Worm (Caenorhabditis elegans) whole organism, young adult: ENCODE results near the gene npp-5.

Experiments used
- B0035.1 ChIP-seq: sonication (generic microtip); optimal IDR thresholded peaks from 2 replicates; lab custom pipeline; 2016; ENCODE audit warnings: missing genetic modification characterization, mild to moderate bottlenecking, missing compliant biosample characterization, missing genotype, missing genetic modification reagents
- C06A6.2 ChIP-seq: fragments of 200-800 bp; sonication (Bioruptor generic); conservative IDR thresholded peaks from 2 replicates; pipeline ENCODE4 v1.3.6; 2022; ENCODE audit warnings: missing genetic modification characterization, missing compliant biosample characterization
- C17E4.6 ChIP-seq: fragments of 200-800 bp; sonication (Bioruptor generic); IDR thresholded peaks from 2 replicates; pipeline ENCODE4 v1.3.6; 2022; ENCODE audit warnings: missing genetic modification reagents, missing genetic modification characterization, missing compliant biosample characterization
- F22D6.2 ChIP-seq: sonication (generic microtip); optimal IDR thresholded peaks from 2 replicates; lab custom pipeline; 2016; ENCODE audit warnings: mild to moderate bottlenecking, missing genetic modification characterization, missing compliant biosample characterization
- F49E8.2 ChIP-seq: sonication (generic microtip); optimal IDR thresholded peaks from 3 replicates; lab custom pipeline; 2017; ENCODE audit warnings: missing genetic modification characterization, mild to moderate bottlenecking, missing compliant biosample characterization, antibody characterized with exemption, moderate library complexity; ENCODE audit not compliant: insufficient read depth
- K11D2.4 ChIP-seq: fragments of 200-800 bp; sonication (Bioruptor generic); IDR thresholded peaks from 2 replicates; pipeline ENCODE4 v1.3.6; 2022; ENCODE audit warnings: missing genetic modification reagents, missing genetic modification characterization, missing compliant biosample characterization
- T26A5.8 ChIP-seq: sonication (generic microtip); optimal IDR thresholded peaks from 2 replicates; lab custom pipeline; 2016; ENCODE audit warnings: missing genetic modification characterization, missing compliant biosample characterization
- Y53F4B.3 ChIP-seq: fragments of 200-800 bp; sonication (Bioruptor generic); IDR thresholded peaks from 2 replicates; pipeline ENCODE4 v1.3.6; 2022; ENCODE audit warnings: missing genetic modification reagents, missing genetic modification characterization, missing compliant biosample characterization
- Y53G8AR.9 ChIP-seq: fragments of 200-800 bp; sonication (Bioruptor generic); conservative IDR thresholded peaks from 2 replicates; pipeline ENCODE4 v1.3.6; 2022; ENCODE audit warnings: missing genetic modification reagents, missing genetic modification characterization, missing compliant biosample characterization
- Y79H2A.3 ChIP-seq: fragments of 200-800 bp; sonication (Bioruptor generic); conservative IDR thresholded peaks from 2 replicates; pipeline ENCODE4 v1.3.6; 2022; ENCODE audit warnings: missing genetic modification reagents, missing genetic modification characterization, missing compliant biosample characterization
- atf-7 ChIP-seq: sonication (generic microtip); optimal IDR thresholded peaks from 2 replicates; lab custom pipeline; 2017; ENCODE audit warnings: mild to moderate bottlenecking, missing genetic modification characterization, missing compliant biosample characterization
- athp-1 ChIP-seq: sonication (generic microtip); optimal IDR thresholded peaks from 2 replicates; lab custom pipeline; 2017; ENCODE audit warnings: mild to moderate bottlenecking, missing genetic modification characterization, missing compliant biosample characterization
- attf-5 ChIP-seq: fragments of 200-800 bp; sonication (Bioruptor generic); optimal IDR thresholded peaks from 2 replicates; lab custom pipeline; 2018; ENCODE audit warnings: mild to moderate bottlenecking, missing genetic modification characterization, missing compliant biosample characterization
- ceh-58 ChIP-seq: fragments of 200-800 bp; sonication (Bioruptor generic); IDR thresholded peaks from 2 replicates; pipeline ENCODE4 v1.3.6; 2022; ENCODE audit warnings: missing genetic modification characterization, missing compliant biosample characterization
- ceh-91 ChIP-seq: fragments of 200-800 bp; sonication (Bioruptor generic); IDR thresholded peaks from 2 replicates; pipeline ENCODE4 v1.3.6; 2022; ENCODE audit warnings: missing genetic modification reagents, missing genetic modification characterization, missing compliant biosample characterization
- chd-7 ChIP-seq: sonication (generic microtip); optimal IDR thresholded peaks from 2 replicates; lab custom pipeline; 2016; ENCODE audit warnings: mild to moderate bottlenecking, missing genetic modification characterization, moderate library complexity, missing compliant biosample characterization
- dox-1 ChIP-seq: fragments of 200-800 bp; sonication (Bioruptor generic); IDR thresholded peaks from 2 replicates; pipeline ENCODE4 v1.3.6; 2022; ENCODE audit warnings: missing genetic modification reagents, missing genetic modification characterization, missing compliant biosample characterization
- dpl-1 ChIP-seq: fragments of 150-350 bp; optimal IDR thresholded peaks from 2 replicates; lab custom pipeline; 2014; ENCODE audit warnings: missing biosample characterization, missing genetic modification reagents, missing genetic modification characterization
- egl-18 ChIP-seq: fragments of 200-800 bp; sonication (Bioruptor generic); IDR thresholded peaks from 2 replicates; pipeline ENCODE4 v1.3.6; 2022; ENCODE audit warnings: missing genetic modification reagents, missing genetic modification characterization, missing compliant biosample characterization
- ets-4 ChIP-seq: fragments of 200-800 bp; sonication (Bioruptor generic); optimal IDR thresholded peaks from 2 replicates; lab custom pipeline; 2018; ENCODE audit warnings: mild to moderate bottlenecking, missing genetic modification characterization, missing compliant biosample characterization
- fkh-3 ChIP-seq: sonication (generic microtip); optimal IDR thresholded peaks from 2 replicates; lab custom pipeline; 2016; ENCODE audit warnings: mild to moderate bottlenecking, missing genetic modification characterization, missing compliant biosample characterization
- him-1 ChIP-seq: sonication (generic microtip); optimal IDR thresholded peaks from 2 replicates; lab custom pipeline; 2016; ENCODE audit warnings: missing genotype, missing genetic modification reagents, missing genetic modification characterization, missing compliant biosample characterization
- hlh-26 ChIP-seq: fragments of 200-800 bp; sonication (Bioruptor generic); conservative IDR thresholded peaks from 2 replicates; pipeline ENCODE4 v1.3.6; 2022; ENCODE audit warnings: missing genetic modification reagents, missing genetic modification characterization, missing compliant biosample characterization
- hrde-1 ChIP-seq: sonication (generic microtip); optimal IDR thresholded peaks from 2 replicates; lab custom pipeline; 2016; ENCODE audit warnings: missing genetic modification characterization, mild to moderate bottlenecking, missing compliant biosample characterization, moderate library complexity, missing genotype, missing genetic modification reagents, borderline replicate concordance
- lag-1 ChIP-seq: fragments of 200-800 bp; sonication (Bioruptor generic); IDR thresholded peaks from 2 replicates; pipeline ENCODE4 v1.3.6; 2022; ENCODE audit warnings: missing genetic modification reagents, missing genetic modification characterization, missing compliant biosample characterization
- let-607 ChIP-seq, 2 experiments: fragments of 200-800 bp in 1 of 2; sonication (Bioruptor generic) in 1 of 2; sonication (generic microtip) in 1 of 2; optimal IDR thresholded peaks; 2 replicates each; lab custom pipeline; 2016 to 2018; ENCODE audit warnings: mild to moderate bottlenecking in 2 of 2, missing compliant biosample characterization in 2 of 2, missing genetic modification characterization in 2 of 2, moderate library complexity in 2 of 2, missing genotype in 1 of 2
- lin-26 ChIP-seq: fragments of 200-800 bp; sonication (Bioruptor generic); IDR thresholded peaks from 2 replicates; pipeline ENCODE4 v1.3.6; 2022; ENCODE audit warnings: missing genetic modification reagents, missing genetic modification characterization, missing compliant biosample characterization
- lin-40 ChIP-seq: sonication (generic microtip); optimal IDR thresholded peaks from 2 replicates; lab custom pipeline; 2016; ENCODE audit warnings: missing genetic modification characterization, mild to moderate bottlenecking, missing compliant biosample characterization, missing genotype, missing genetic modification reagents
- lsl-1 ChIP-seq: fragments of 200-800 bp; sonication (Bioruptor generic); optimal IDR thresholded peaks from 2 replicates; lab custom pipeline; 2018; ENCODE audit warnings: mild to moderate bottlenecking, missing genetic modification characterization, moderate library complexity, missing compliant biosample characterization
- madf-3 ChIP-seq: fragments of 200-800 bp; sonication (Bioruptor generic); IDR thresholded peaks from 2 replicates; pipeline ENCODE4 v1.3.6; 2022; ENCODE audit warnings: missing genetic modification reagents, missing genetic modification characterization, missing compliant biosample characterization
- madf-8 ChIP-seq: fragments of 200-800 bp; sonication (Bioruptor generic); conservative IDR thresholded peaks from 2 replicates; pipeline ENCODE4 v1.3.6; 2022; ENCODE audit warnings: missing genetic modification reagents, missing genetic modification characterization, missing compliant biosample characterization
- mcd-1 ChIP-seq: fragments of 200-800 bp; sonication (Bioruptor generic); IDR thresholded peaks from 2 replicates; pipeline ENCODE4 v1.3.6; 2022; ENCODE audit warnings: missing genetic modification reagents, missing genetic modification characterization, missing compliant biosample characterization
- mxl-1 ChIP-seq: sonication (generic microtip); optimal IDR thresholded peaks from 2 replicates; lab custom pipeline; 2016; ENCODE audit warnings: missing genetic modification characterization, missing compliant biosample characterization
- nfya-1 ChIP-seq: sonication (generic microtip); optimal IDR thresholded peaks from 2 replicates; lab custom pipeline; 2017; ENCODE audit warnings: antibody characterized with exemption, missing compliant biosample characterization, missing genetic modification characterization, borderline replicate concordance; ENCODE audit not compliant: insufficient read depth
- nfya-2 ChIP-seq: fragments of 200-800 bp; sonication (Bioruptor generic); IDR thresholded peaks from 2 replicates; pipeline ENCODE4 v1.3.6; 2022; ENCODE audit warnings: missing genetic modification reagents, missing genetic modification characterization, missing compliant biosample characterization
- nhr-80 ChIP-seq: sonication (generic microtip); optimal IDR thresholded peaks from 2 replicates; lab custom pipeline; 2016; ENCODE audit warnings: missing genetic modification characterization, missing compliant biosample characterization
- pbrm-1 ChIP-seq: fragments of 200-800 bp; sonication (Bioruptor generic); IDR thresholded peaks from 2 replicates; pipeline ENCODE4 v1.3.6; 2022; ENCODE audit warnings: missing genetic modification reagents, missing genetic modification characterization, missing compliant biosample characterization
- pha-4 ChIP-seq: fragments of 150-350 bp; sonication (generic microtip); optimal IDR thresholded peaks from 2 replicates; lab custom pipeline; 2014; ENCODE audit warnings: missing biosample characterization, missing genetic modification reagents, missing genetic modification characterization
- rpc-1 ChIP-seq, 2 experiments: fragments of 150-350 bp in 1 of 2; sonication (generic microtip) in 1 of 2; optimal IDR thresholded peaks; 2 replicates each; lab custom pipeline; 2014 to 2018; ENCODE audit warnings: missing biosample characterization in 1 of 2, missing genetic modification characterization in 1 of 2, missing genetic modification reagents in 1 of 2, missing genotype in 1 of 2
- snpc-1.3 ChIP-seq: sonication (generic microtip); optimal IDR thresholded peaks from 2 replicates; lab custom pipeline; 2017; ENCODE audit warnings: missing genetic modification characterization, mild to moderate bottlenecking, missing compliant biosample characterization, antibody characterized with exemption, moderate library complexity, missing genotype, missing genetic modification reagents; ENCODE audit not compliant: insufficient read depth
- snpc-4 ChIP-seq, 5 experiments: fragments of 150-350 bp in 1 of 5; sonication (generic microtip) in 4 of 5; optimal IDR thresholded peaks; 2 replicates each; lab custom pipeline; 2014 to 2018; ENCODE audit warnings: missing genetic modification characterization in 5 of 5, missing biosample characterization in 3 of 5, antibody characterized with exemption in 2 of 5, mild to moderate bottlenecking in 2 of 5, missing compliant biosample characterization in 2 of 5, missing genotype in 2 of 5, moderate library complexity in 2 of 5, missing genetic modification reagents in 1 of 5
- tbp1 ChIP-seq: fragments of 200-800 bp; sonication (Bioruptor generic); optimal IDR thresholded peaks from 2 replicates; lab custom pipeline; 2018; ENCODE audit warnings: mild to moderate bottlenecking, missing genetic modification characterization, missing compliant biosample characterization
- unc-130 ChIP-seq: sonication (generic microtip); optimal IDR thresholded peaks from 2 replicates; lab custom pipeline; 2016; ENCODE audit warnings: missing genetic modification reagents, missing genetic modification characterization, missing compliant biosample characterization
- xnd-1 ChIP-seq: sonication (generic microtip); optimal IDR thresholded peaks from 2 replicates; lab custom pipeline; 2016; ENCODE audit warnings: missing genotype, missing genetic modification reagents, missing genetic modification characterization, missing compliant biosample characterization
- zim-3 ChIP-seq: sonication (generic microtip); optimal IDR thresholded peaks from 2 replicates; lab custom pipeline; 2017; ENCODE audit warnings: mild to moderate bottlenecking, missing genetic modification characterization, moderate library complexity, missing compliant biosample characterization
- ztf-18 ChIP-seq: sonication (generic microtip); optimal IDR thresholded peaks from 2 replicates; lab custom pipeline; 2016; ENCODE audit warnings: missing genotype, mild to moderate bottlenecking, missing genetic modification characterization, missing compliant biosample characterization

Gene npp-5

DNA sequence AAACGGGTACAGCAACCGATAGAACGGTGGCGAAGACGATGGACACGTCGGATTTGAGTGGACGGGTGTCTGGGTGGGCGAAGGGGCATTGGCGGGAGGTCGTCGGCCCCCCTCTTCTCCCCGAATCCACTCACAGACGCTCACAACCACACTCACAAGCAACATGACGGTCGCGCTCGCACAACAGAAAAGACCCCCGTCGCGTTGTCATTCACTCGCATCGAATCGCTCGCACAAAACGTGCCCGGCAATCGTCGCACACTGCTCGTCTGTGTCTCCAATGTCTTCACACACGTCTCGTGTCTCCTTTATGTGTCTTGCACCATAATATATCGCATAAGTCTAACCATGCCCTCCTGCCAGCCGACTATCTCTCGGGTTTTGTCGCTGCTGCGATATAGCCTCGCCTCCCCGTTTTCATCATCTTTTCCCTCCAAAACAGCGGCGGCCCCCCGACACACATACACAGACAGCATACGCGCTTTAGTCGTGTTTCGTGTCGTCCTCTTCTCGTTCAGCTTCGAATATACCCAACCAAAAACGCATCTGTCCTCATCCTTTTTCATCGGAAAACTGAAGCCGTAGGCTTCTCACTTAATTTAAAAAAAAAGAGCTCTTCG, 34.6 kb upstream of the npp-5 start (continued):
- TF ChIP-seq tbp1, result peak; percentile 62
- no peak for TF ChIP-seq ets-4
- peak; percentile 91 for TF ChIP-seq dox-1 (GFP tag; lab: Robert Waterston, UW)
- no peak for TF ChIP-seq mxl-1 (tag; lab: Kevin White, UChicago)
- peak; percentile 37 for TF ChIP-seq B0035.1 (tag; lab: Kevin White, UChicago)
- TF ChIP-seq xnd-1 (tag; lab: Kevin White, UChicago), result no peak
- peak; percentile 18 for TF ChIP-seq snpc-4 (GFP tag; optimal IDR thresholded peaks at IDR 0.05; lab: Kevin White, UChicago)
- peak in 3 of 4 experiments; percentile 63 to 69 (median 68) for TF ChIP-seq snpc-4 (tag; optimal IDR thresholded peaks at IDR 0.05; lab: Kevin White, UChicago)
- TF ChIP-seq ceh-58 (GFP tag; lab: Robert Waterston, UW), result no peak
- TF ChIP-seq let-607 (tag; optimal IDR thresholded peaks at IDR 0.05; lab: Kevin White, UChicago), result peak; percentile 87 to 89
- TF ChIP-seq C06A6.2 (GFP tag; lab: Robert Waterston, UW), result peak; percentile 76
- no peak for TF ChIP-seq madf-8 (GFP tag; lab: Robert Waterston, UW)
- TF ChIP-seq egl-18, result no peak
- TF ChIP-seq F49E8.2 (tag; lab: Kevin White, UChicago), result no peak
- no peak for TF ChIP-seq unc-130 (GFP tag; lab: Kevin White, UChicago)
- peak; percentile 66 for TF ChIP-seq mcd-1
- no peak for TF ChIP-seq zim-3 (tag; lab: Kevin White, UChicago)
- TF ChIP-seq pbrm-1, result peak; percentile 79; the same call in 1 of the 2 replicates
- TF ChIP-seq pha-4 (tag; lab: Kevin White, UChicago), result no peak
- no peak for TF ChIP-seq Y79H2A.3 (GFP tag; lab: Robert Waterston, UW)
- no peak for TF ChIP-seq hrde-1 (tag; lab: Kevin White, UChicago)
- TF ChIP-seq rpc-1 (optimal IDR thresholded peaks at IDR 0.05; lab: Kevin White, UChicago), result no peak
- TF ChIP-seq rpc-1 (tag; optimal IDR thresholded peaks at IDR 0.05; lab: Kevin White, UChicago), result no peak
- TF ChIP-seq Y53G8AR.9 (GFP tag; lab: Robert Waterston, UW), result 0 out of 2 replicates have a peak, but pooled peaks have one; percentile 47
- TF ChIP-seq athp-1, result peak; percentile 18
- TF ChIP-seq lsl-1 (GFP tag; lab: Kevin White, UChicago), result no peak
- no peak for TF ChIP-seq Y53F4B.3 (GFP tag; lab: Robert Waterston, UW)
- no peak for TF ChIP-seq T26A5.8 (tag; lab: Kevin White, UChicago)
- no peak for TF ChIP-seq snpc-1.3 (tag; lab: Kevin White, UChicago)
- TF ChIP-seq him-1 (tag; lab: Kevin White, UChicago), result no peak
- peak; percentile 52 for TF ChIP-seq atf-7 (tag; lab: Kevin White, UChicago)
- no peak for TF ChIP-seq C17E4.6 (GFP tag; lab: Robert Waterston, UW)
- peak; percentile 50 for TF ChIP-seq ztf-18 (tag; lab: Kevin White, UChicago)
- peak; percentile 92 for TF ChIP-seq attf-5 (GFP tag; lab: Kevin White, UChicago)
- TF ChIP-seq ceh-91, result 0 out of 2 replicates have a peak, but pooled peaks have one; percentile 36
- no peak for TF ChIP-seq madf-3 (GFP tag; lab: Robert Waterston, UW)
- peak; percentile 85 for TF ChIP-seq nhr-80 (tag; lab: Kevin White, UChicago)
- TF ChIP-seq lin-26 (GFP tag; lab: Robert Waterston, UW), result peak; percentile 63; the same call in 1 of the 2 replicates
- TF ChIP-seq lin-40 (tag; lab: Kevin White, UChicago), result peak; percentile 87
- peak; percentile 94 for TF ChIP-seq chd-7 (tag; lab: Kevin White, UChicago)
- peak; percentile 82 for TF ChIP-seq K11D2.4 (GFP tag; lab: Robert Waterston, UW)
- no peak for TF ChIP-seq fkh-3
- TF ChIP-seq nfya-2 (GFP tag; lab: Robert Waterston, UW), result no peak
- peak; percentile 31 for TF ChIP-seq F22D6.2 (tag; lab: Kevin White, UChicago)
- TF ChIP-seq nfya-1 (tag; lab: Kevin White, UChicago), result no peak
- TF ChIP-seq dpl-1, result no peak
- TF ChIP-seq lag-1 (GFP tag; lab: Robert Waterston, UW), result no peak
- no peak for TF ChIP-seq hlh-26 (GFP tag; lab: Robert Waterston, UW)
